Fruit fly (Drosophila melanogaster): ENCODE measurements around the gene Sec61gamma.

DNA sequence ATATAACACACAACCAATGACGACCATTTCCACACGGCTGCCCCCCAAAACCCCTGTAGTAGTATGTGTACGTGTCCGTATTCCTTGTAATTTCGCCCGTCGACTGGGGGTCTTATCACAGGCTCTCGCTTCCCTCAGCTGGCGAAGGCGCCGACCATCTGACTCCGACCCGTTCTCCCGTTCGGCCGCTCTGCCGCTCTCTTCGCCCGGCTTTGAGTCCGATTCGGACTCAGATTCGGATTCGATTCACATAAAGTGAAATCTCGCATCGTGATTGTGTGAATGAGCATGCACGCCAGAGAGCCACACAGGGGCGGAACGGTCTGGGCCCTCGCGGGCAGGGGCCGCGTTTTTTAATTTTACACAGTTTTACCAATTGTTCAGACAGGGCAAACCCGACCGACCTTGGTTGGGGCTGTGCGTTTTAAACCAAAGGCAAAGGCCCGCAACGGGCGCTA, 22.6 kb downstream of the Sec61gamma start:
- TF ChIP-seq usp (GFP tag; optimal IDR thresholded peaks at IDR 0.05) (no peak), pan (optimal IDR thresholded peaks at IDR 0.05) (no peak), psq (optimal IDR thresholded peaks at IDR 0.05) (no peak)
